Worm (Caenorhabditis elegans) whole organism, young adult: ENCODE measurements around the gene cuc-1.

Experiments
- F23B12.7 ChIP-seq: sonication (generic microtip); optimal IDR thresholded peaks from 2 replicates; lab custom pipeline; 2017; ENCODE audit warnings: missing genetic modification characterization, mild to moderate bottlenecking, missing compliant biosample characterization, antibody characterized with exemption, moderate library complexity; ENCODE audit not compliant: insufficient read depth
- F49E8.2 ChIP-seq: sonication (generic microtip); optimal IDR thresholded peaks from 3 replicates; lab custom pipeline; 2017; ENCODE audit warnings: missing genetic modification characterization, mild to moderate bottlenecking, missing compliant biosample characterization, antibody characterized with exemption, moderate library complexity; ENCODE audit not compliant: insufficient read depth
- T07F8.4 ChIP-seq: sonication (generic microtip); optimal IDR thresholded peaks from 2 replicates; lab custom pipeline; 2016; ENCODE audit warnings: mild to moderate bottlenecking, missing genetic modification characterization, moderate library complexity, missing compliant biosample characterization
- Y95B8A.8 ChIP-seq: fragments of 200-800 bp; sonication (Bioruptor generic); IDR thresholded peaks from 2 replicates; pipeline ENCODE4 v1.3.6; 2022; ENCODE audit warnings: missing genetic modification reagents, missing genetic modification characterization, missing compliant biosample characterization
- bed-1 ChIP-seq: fragments of 200-800 bp; sonication (Bioruptor generic); IDR thresholded peaks from 2 replicates; pipeline ENCODE4 v1.3.6; 2022; ENCODE audit warnings: missing genetic modification reagents, missing genetic modification characterization, missing compliant biosample characterization
- ceh-100 ChIP-seq: fragments of 200-800 bp; sonication (Bioruptor generic); IDR thresholded peaks from 2 replicates; pipeline ENCODE4 v1.3.6; 2022; ENCODE audit warnings: missing genetic modification reagents, missing genetic modification characterization, missing compliant biosample characterization
- ceh-40 ChIP-seq: fragments of 200-800 bp; sonication (Bioruptor generic); IDR thresholded peaks from 2 replicates; pipeline ENCODE4 v1.3.6; 2022; ENCODE audit warnings: missing genetic modification characterization, missing compliant biosample characterization
- ceh-58 ChIP-seq: fragments of 200-800 bp; sonication (Bioruptor generic); IDR thresholded peaks from 2 replicates; pipeline ENCODE4 v1.3.6; 2022; ENCODE audit warnings: missing genetic modification characterization, missing compliant biosample characterization
- egrh-3 ChIP-seq: fragments of 200-800 bp; sonication (Bioruptor generic); IDR thresholded peaks from 2 replicates; pipeline ENCODE4 v1.3.6; 2022; ENCODE audit warnings: missing genetic modification reagents, missing genetic modification characterization, missing compliant biosample characterization
- hsf-1 ChIP-seq: fragments of 200-800 bp; sonication (Bioruptor generic); IDR thresholded peaks from 2 replicates; pipeline ENCODE4 v1.3.6; 2022; ENCODE audit warnings: missing genetic modification reagents, missing genetic modification characterization, missing compliant biosample characterization
- let-607 ChIP-seq, 2 experiments: fragments of 200-800 bp in 1 of 2; sonication (Bioruptor generic) in 1 of 2; sonication (generic microtip) in 1 of 2; optimal IDR thresholded peaks; 2 replicates each; lab custom pipeline; 2016 to 2018; ENCODE audit warnings: mild to moderate bottlenecking in 2 of 2, missing compliant biosample characterization in 2 of 2, missing genetic modification characterization in 2 of 2, moderate library complexity in 2 of 2, missing genotype in 1 of 2
- nfyb-1 ChIP-seq: fragments of 200-800 bp; sonication (Bioruptor generic); IDR thresholded peaks from 2 replicates; pipeline ENCODE4 v1.3.6; 2022; ENCODE audit warnings: missing genetic modification reagents, missing genetic modification characterization, missing compliant biosample characterization
- nhr-80 ChIP-seq: sonication (generic microtip); optimal IDR thresholded peaks from 2 replicates; lab custom pipeline; 2016; ENCODE audit warnings: missing genetic modification characterization, missing compliant biosample characterization
- nhr-90 ChIP-seq: sonication (generic microtip); optimal IDR thresholded peaks from 2 replicates; lab custom pipeline; 2016; ENCODE audit warnings: missing genotype, mild to moderate bottlenecking, missing genetic modification characterization, missing compliant biosample characterization
- unc-130 ChIP-seq: sonication (generic microtip); optimal IDR thresholded peaks from 2 replicates; lab custom pipeline; 2016; ENCODE audit warnings: missing genetic modification reagents, missing genetic modification characterization, missing compliant biosample characterization
- ztf-18 ChIP-seq: sonication (generic microtip); optimal IDR thresholded peaks from 2 replicates; lab custom pipeline; 2016; ENCODE audit warnings: missing genotype, mild to moderate bottlenecking, missing genetic modification characterization, missing compliant biosample characterization
- ztf-6 ChIP-seq: fragments of 200-800 bp; sonication (Bioruptor generic); IDR thresholded peaks from 2 replicates; pipeline ENCODE4 v1.3.6; 2022; ENCODE audit warnings: missing genetic modification reagents, missing genetic modification characterization, missing compliant biosample characterization

cuc-1 gene

DNA sequence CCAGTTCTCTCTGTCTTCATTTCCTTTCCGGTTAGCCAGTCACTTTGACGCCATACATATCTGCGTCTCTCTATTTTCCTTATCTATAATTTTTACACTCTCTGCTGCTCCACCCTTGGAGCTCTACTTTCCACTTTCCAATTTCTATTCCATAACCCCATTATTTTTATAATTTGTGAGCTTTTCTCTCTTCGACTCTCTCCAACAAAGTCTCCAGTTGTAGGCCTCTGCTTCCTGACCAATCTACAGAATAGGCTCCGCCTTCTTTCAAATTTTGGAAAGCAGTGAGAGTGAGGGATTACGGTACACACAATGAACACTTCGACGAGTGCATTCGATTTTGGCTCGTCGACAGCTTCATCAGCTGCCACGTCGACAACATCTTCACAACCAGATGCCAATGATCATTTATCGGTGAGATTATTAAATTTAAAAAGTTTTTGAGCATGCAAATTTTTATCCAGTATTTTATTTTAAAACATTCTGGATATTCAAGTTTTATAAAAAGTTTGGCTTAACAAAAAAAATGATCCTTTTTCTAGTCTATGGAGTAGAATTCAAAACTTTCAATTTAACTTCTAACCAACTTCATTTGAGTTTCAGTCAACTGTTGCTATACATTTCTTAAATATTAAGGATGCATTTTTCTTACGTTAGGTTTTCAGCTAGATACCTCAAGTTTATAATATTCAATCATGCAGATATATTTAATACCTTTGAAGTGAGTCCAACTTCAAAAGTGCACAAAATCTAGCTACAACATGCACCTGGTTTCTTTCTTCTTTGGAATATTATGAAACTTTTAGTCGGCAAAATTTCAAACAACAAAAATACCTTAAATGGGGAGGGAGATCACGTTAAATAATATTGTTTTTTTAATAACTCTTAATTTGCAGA is 46.4 kb downstream of the cuc-1 start, which contains the start of gene egl-5:
TSS of gene egl-5 (plus strand) at position 216 of the 897 bp plus-strand sequence.
- TF ChIP-seq ztf-6 (GFP tag; lab: Robert Waterston, UW) (no peak), ceh-58 (GFP tag; lab: Robert Waterston, UW) (no peak), F23B12.7 (tag; lab: Kevin White, UChicago) (no peak), ztf-18 (no peak), nhr-90 (tag; lab: Kevin White, UChicago) (no peak), ceh-100 (GFP tag; lab: Robert Waterston, UW) (no peak), nhr-80 (no peak), T07F8.4 (tag; lab: Kevin White, UChicago) (no peak), bed-1 (GFP tag; lab: Robert Waterston, UW) (no peak)
- TF ChIP-seq, all 124 proteins: peak for 0

DNA sequence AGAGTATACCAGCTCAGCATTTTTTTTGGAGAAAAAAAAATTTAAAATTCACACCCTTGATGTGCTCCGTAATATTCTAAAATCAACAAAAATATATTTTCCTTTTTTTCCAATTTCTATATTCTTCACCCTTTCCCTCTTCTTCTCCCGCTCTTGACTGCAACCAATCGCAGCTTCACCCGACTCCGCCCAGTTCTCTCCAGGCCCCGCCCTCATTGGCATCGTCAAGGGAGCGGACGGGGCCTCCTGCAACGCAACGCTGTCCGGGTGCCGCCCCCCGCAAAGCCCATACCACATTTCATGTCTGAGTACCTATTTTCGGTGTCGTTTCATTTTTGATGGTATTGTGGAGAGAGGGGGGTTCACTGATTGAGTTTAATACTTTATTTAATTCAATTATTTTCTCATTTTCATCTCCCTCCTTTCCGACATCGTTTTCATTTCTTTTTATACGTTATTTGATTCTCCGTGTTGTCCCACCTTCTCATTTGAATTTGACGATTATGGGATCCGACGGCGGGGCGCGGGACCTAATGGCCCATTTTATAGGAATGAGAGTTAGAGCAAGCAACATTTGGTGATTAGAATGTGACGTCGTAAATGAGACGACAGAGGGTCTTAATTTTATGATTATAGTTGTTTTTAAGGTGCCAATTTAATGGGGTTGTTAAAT is 48.4 kb downstream of the cuc-1 start:
- TF ChIP-seq egrh-3 (GFP tag; lab: Robert Waterston, UW), result peak; percentile 71; the same call in 1 of the 2 replicates
- no peak for TF ChIP-seq ceh-40
- no peak for TF ChIP-seq Y95B8A.8 (GFP tag; lab: Robert Waterston, UW)
- no peak for TF ChIP-seq let-607 (tag; optimal IDR thresholded peaks at IDR 0.05; lab: Kevin White, UChicago)
- no peak for TF ChIP-seq unc-130 (GFP tag; lab: Kevin White, UChicago)
- peak; percentile 80 for TF ChIP-seq nfyb-1
- no peak for TF ChIP-seq F49E8.2 (tag; lab: Kevin White, UChicago)
- no peak for TF ChIP-seq hsf-1
